Worm (Caenorhabditis elegans) whole organism, L4 larva: Measurements from ENCODE around the gene srlf-10.

Experiments used
- F26F4.8 ChIP-seq: fragments of 200-800 bp; sonication (Bioruptor generic); conservative IDR thresholded peaks from 2 replicates; pipeline ENCODE4 v1.3.6; 2022; ENCODE audit warnings: missing genetic modification characterization, missing compliant biosample characterization
- R02D3.7 ChIP-seq: fragments of 150-350 bp; sonication (generic microtip); optimal IDR thresholded peaks from 3 replicates; lab custom pipeline; 2014; ENCODE audit warnings: missing biosample characterization, missing genetic modification characterization
- Y105C5A.15 ChIP-seq: fragments of 200-800 bp; sonication (Bioruptor generic); IDR thresholded peaks from 2 replicates; pipeline ENCODE4 v1.3.6; 2022; ENCODE audit warnings: missing genetic modification characterization, missing compliant biosample characterization
- Y48G9A.11 ChIP-seq: fragments of 200-800 bp; sonication (Bioruptor generic); IDR thresholded peaks from 2 replicates; pipeline ENCODE4 v1.3.6; 2022; ENCODE audit warnings: missing genetic modification reagents, missing genetic modification characterization, missing compliant biosample characterization
- Y75B8A.6 ChIP-seq: fragments of 200-800 bp; sonication (Bioruptor generic); IDR thresholded peaks from 2 replicates; pipeline ENCODE4 v1.3.6; 2022; ENCODE audit warnings: missing genetic modification reagents, missing genetic modification characterization, missing compliant biosample characterization
- aha-1 ChIP-seq: fragments of 150-350 bp; peaks from one replicate; lab custom pipeline; 2014; ENCODE audit warnings: missing biosample characterization, missing genetic modification characterization
- ceh-82 ChIP-seq: sonication (generic microtip); optimal IDR thresholded peaks from 2 replicates; lab custom pipeline; 2017; ENCODE audit warnings: missing biosample characterization, missing genetic modification characterization
- ctbp-1 ChIP-seq: fragments of 200-800 bp; sonication (Bioruptor generic); IDR thresholded peaks from 2 replicates; pipeline ENCODE4 v1.3.6; 2022; ENCODE audit warnings: missing genetic modification reagents, missing genetic modification characterization, missing compliant biosample characterization
- daf-12 ChIP-seq: fragments of 150-350 bp; optimal IDR thresholded peaks from 2 replicates; lab custom pipeline; 2014; ENCODE audit warnings: missing biosample characterization, missing genetic modification reagents, missing genetic modification characterization
- daf-19 ChIP-seq: fragments of 200-800 bp; sonication (Bioruptor generic); conservative IDR thresholded peaks from 2 replicates; pipeline ENCODE4 v1.3.6; 2022; ENCODE audit warnings: missing genetic modification characterization, missing compliant biosample characterization
- daf-8 ChIP-seq: fragments of 200-800 bp; sonication (Bioruptor generic); IDR thresholded peaks from 2 replicates; pipeline ENCODE4 v1.3.6; 2022; ENCODE audit warnings: missing genetic modification characterization, missing compliant biosample characterization
- dmd-8 ChIP-seq: fragments of 200-800 bp; sonication (Bioruptor generic); IDR thresholded peaks from 2 replicates; pipeline ENCODE4 v1.3.6; 2022; ENCODE audit warnings: missing genetic modification characterization, missing compliant biosample characterization
- dmd-9 ChIP-seq: fragments of 200-800 bp; sonication (Bioruptor generic); IDR thresholded peaks from 2 replicates; pipeline ENCODE4 v1.3.6; 2022; ENCODE audit warnings: missing genetic modification reagents, missing genetic modification characterization, missing compliant biosample characterization
- dpl-1 ChIP-seq: fragments of 150-350 bp; optimal IDR thresholded peaks from 2 replicates; lab custom pipeline; 2014; ENCODE audit warnings: missing biosample characterization, missing genetic modification reagents, missing genetic modification characterization
- duxl-1 ChIP-seq: sonication (generic microtip); optimal IDR thresholded peaks from 2 replicates; lab custom pipeline; 2016; ENCODE audit warnings: mild to moderate bottlenecking, missing genetic modification characterization, moderate library complexity, missing compliant biosample characterization; ENCODE audit not compliant: poor library complexity
- dve-1 ChIP-seq: sonication (generic microtip); optimal IDR thresholded peaks from 2 replicates; lab custom pipeline; 2017; ENCODE audit warnings: antibody characterized with exemption, mild to moderate bottlenecking, missing genetic modification characterization, missing compliant biosample characterization; ENCODE audit not compliant: insufficient read depth
- egl-27 ChIP-seq: sonication (generic microtip); optimal IDR thresholded peaks from 3 replicates; lab custom pipeline; 2017; ENCODE audit warnings: missing biosample characterization, missing genetic modification reagents, missing genetic modification characterization
- gei-8 ChIP-seq: fragments of 200-800 bp; sonication (Bioruptor generic); optimal IDR thresholded peaks from 2 replicates; lab custom pipeline; 2018; ENCODE audit warnings: mild to moderate bottlenecking, missing genetic modification characterization, missing compliant biosample characterization
- hif-1 ChIP-seq, 2 experiments: sonication (generic microtip); optimal IDR thresholded peaks; 2 replicates each; lab custom pipeline; 2016 to 2017; ENCODE audit warnings: missing compliant biosample characterization in 2 of 2, missing genetic modification characterization in 2 of 2, missing genetic modification reagents in 2 of 2, missing genotype in 2 of 2, mild to moderate bottlenecking in 1 of 2
- lim-7 ChIP-seq: fragments of 200-800 bp; sonication (Bioruptor generic); IDR thresholded peaks from 2 replicates; pipeline ENCODE4 v1.3.6; 2022; ENCODE audit warnings: missing genetic modification characterization, missing compliant biosample characterization
- lin-1 ChIP-seq: fragments of 200-800 bp; sonication (Bioruptor generic); IDR thresholded peaks from 2 replicates; pipeline ENCODE4 v1.3.6; 2022; ENCODE audit warnings: missing genetic modification reagents, missing genetic modification characterization, missing compliant biosample characterization
- lin-15B ChIP-seq: fragments of 150-350 bp; sonication (generic microtip); optimal IDR thresholded peaks from 3 replicates; lab custom pipeline; 2014; ENCODE audit warnings: missing biosample characterization, missing genetic modification characterization
- lin-38 ChIP-seq: fragments of 200-800 bp; sonication (Bioruptor generic); IDR thresholded peaks from 2 replicates; pipeline ENCODE4 v1.3.6; 2022; ENCODE audit warnings: missing genetic modification reagents, missing genetic modification characterization, missing compliant biosample characterization
- lsy-2 ChIP-seq, 2 experiments: fragments of 150-350 bp in 1 of 2; sonication (generic microtip) in 1 of 2; optimal IDR thresholded peaks; 2 replicates each; lab custom pipeline; 2014 to 2017; ENCODE audit warnings: missing biosample characterization in 2 of 2, missing genetic modification characterization in 2 of 2
- mdl-1 ChIP-seq, 2 experiments: fragments of 150-350 bp in 1 of 2; sonication (generic microtip) in 1 of 2; optimal IDR thresholded peaks; 2 replicates each; lab custom pipeline; 2014 to 2017; ENCODE audit warnings: missing biosample characterization in 2 of 2, missing genetic modification characterization in 2 of 2
- mdt-29 ChIP-seq: fragments of 200-800 bp; sonication (Bioruptor generic); IDR thresholded peaks from 2 replicates; pipeline ENCODE4 v1.3.6; 2022; ENCODE audit warnings: missing genetic modification reagents, missing genetic modification characterization, missing compliant biosample characterization
- mxl-3 ChIP-seq: fragments of 200-800 bp; sonication (Bioruptor generic); optimal IDR thresholded peaks from 2 replicates; lab custom pipeline; 2018; ENCODE audit warnings: mild to moderate bottlenecking, missing genetic modification characterization, missing compliant biosample characterization
- nhr-111 ChIP-seq: fragments of 200-800 bp; sonication (Bioruptor generic); optimal IDR thresholded peaks from 2 replicates; lab custom pipeline; 2018; ENCODE audit warnings: mild to moderate bottlenecking, missing genetic modification characterization, missing compliant biosample characterization
- php-3 ChIP-seq: fragments of 200-800 bp; sonication (Bioruptor generic); IDR thresholded peaks from 2 replicates; pipeline ENCODE4 v1.3.6; 2022; ENCODE audit warnings: missing genetic modification reagents, missing genetic modification characterization, missing compliant biosample characterization
- sdz-12 ChIP-seq: fragments of 200-800 bp; sonication (Bioruptor generic); optimal IDR thresholded peaks from 2 replicates; lab custom pipeline; 2018; ENCODE audit warnings: mild to moderate bottlenecking, missing genetic modification characterization, missing compliant biosample characterization
- skn-1 ChIP-seq: fragments of 150-350 bp; optimal IDR thresholded peaks from 2 replicates; lab custom pipeline; 2014; ENCODE audit warnings: missing biosample characterization, missing genetic modification characterization
- spr-1 ChIP-seq: sonication (generic microtip); optimal IDR thresholded peaks from 2 replicates; lab custom pipeline; 2016; ENCODE audit warnings: mild to moderate bottlenecking, missing genetic modification characterization, missing compliant biosample characterization
- tra-1 ChIP-seq: fragments of 200-800 bp; sonication (Bioruptor generic); IDR thresholded peaks from 2 replicates; pipeline ENCODE4 v1.3.6; 2022; ENCODE audit warnings: missing genetic modification reagents, missing genetic modification characterization, missing compliant biosample characterization
- unc-130 ChIP-seq: sonication (generic microtip); optimal IDR thresholded peaks from 2 replicates; lab custom pipeline; 2016; ENCODE audit warnings: missing genetic modification reagents, missing genetic modification characterization, missing compliant biosample characterization
- vab-7 ChIP-seq: fragments of 200-800 bp; sonication (Bioruptor generic); IDR thresholded peaks from 2 replicates; pipeline ENCODE4 v1.3.6; 2022; ENCODE audit warnings: missing genetic modification reagents, missing genetic modification characterization, missing compliant biosample characterization
- zfp-2 ChIP-seq: sonication (generic microtip); optimal IDR thresholded peaks from 2 replicates; lab custom pipeline; 2016; ENCODE audit warnings: mild to moderate bottlenecking, missing genetic modification characterization, missing compliant biosample characterization
- zip-11 ChIP-seq: fragments of 200-800 bp; sonication (Bioruptor generic); IDR thresholded peaks from 2 replicates; pipeline ENCODE4 v1.3.6; 2022; ENCODE audit warnings: missing genetic modification characterization, missing compliant biosample characterization
- zip-2 ChIP-seq: fragments of 150-350 bp; optimal IDR thresholded peaks from 2 replicates; lab custom pipeline; 2014; ENCODE audit warnings: missing biosample characterization, missing genetic modification characterization
- ztf-11 ChIP-seq: fragments of 150-350 bp; optimal IDR thresholded peaks from 2 replicates; lab custom pipeline; 2014; ENCODE audit warnings: missing biosample characterization, missing genetic modification characterization

The srlf-10 gene

DNA sequence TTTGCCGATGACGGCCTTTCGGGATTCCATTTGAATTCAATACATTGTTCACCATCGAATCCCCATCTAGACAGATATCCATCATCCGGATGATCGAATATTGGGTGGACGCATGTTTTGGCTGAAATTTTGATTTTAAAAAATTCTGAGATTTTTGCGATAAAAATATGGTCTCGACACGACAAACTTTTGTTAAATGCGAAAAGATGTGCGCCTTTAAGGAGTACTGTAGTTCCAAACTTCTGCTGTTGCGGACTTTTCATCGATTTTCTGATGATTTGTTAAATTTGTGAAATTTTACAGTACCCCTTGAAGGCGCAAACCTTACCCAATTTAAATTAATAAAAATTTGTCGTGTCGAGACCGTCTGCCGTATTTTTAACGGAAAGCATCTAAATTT lies 25.8 kb downstream of the srlf-10 start:
- TF ChIP-seq duxl-1 (tag; lab: Kevin White, UChicago) (no peak), egl-27 (tag; lab: Kevin White, UChicago) (no peak), mdt-29 (no peak), mxl-3 (GFP tag; lab: Kevin White, UChicago) (no peak), zip-2 (tag; lab: Kevin White, UChicago) (no peak), Y75B8A.6 (GFP tag; lab: Robert Waterston, UW) (no peak), vab-7 (no peak), Y48G9A.11 (GFP tag; lab: Robert Waterston, UW) (no peak), skn-1 (tag; lab: Kevin White, UChicago) (no peak), F26F4.8 (no peak), dve-1 (no peak), sdz-12 (GFP tag; lab: Kevin White, UChicago) (no peak)

DNA sequence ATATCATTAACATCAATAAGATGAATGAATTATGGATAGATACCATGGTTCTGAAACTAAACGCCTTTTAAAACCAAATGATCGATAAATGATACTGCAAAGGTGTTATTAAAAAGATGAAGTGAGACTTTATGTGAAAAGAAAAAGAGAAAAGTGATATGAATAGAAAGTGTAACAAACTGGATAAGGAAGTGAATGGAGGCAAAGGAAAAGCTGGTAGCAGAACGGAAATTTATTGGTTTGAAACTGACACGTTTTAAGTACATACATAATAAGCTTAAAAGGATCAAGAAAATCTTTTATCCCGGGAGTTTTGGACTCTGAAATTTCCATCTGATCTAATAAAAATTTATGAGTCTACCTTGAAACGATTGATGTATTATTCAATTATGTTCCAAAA lies 27.7 kb downstream of the srlf-10 start, which contains the start of gene bli-5:
Gene bli-5, minus strand, starts transcription at position 101 of the 400 bp plus-strand sequence.
- no peak for TF ChIP-seq dpl-1 (GFP tag; lab: Kevin White, UChicago)
- no peak for TF ChIP-seq gei-8
- no peak for TF ChIP-seq ctbp-1 (GFP tag; lab: Robert Waterston, UW)
- TF ChIP-seq zip-11: no peak
- no peak for TF ChIP-seq zip-2 (tag; lab: Kevin White, UChicago)
- TF ChIP-seq lim-7: no peak
- no peak for TF ChIP-seq lsy-2 (tag; optimal IDR thresholded peaks at IDR 0.05; lab: Kevin White, UChicago)
- TF ChIP-seq F26F4.8: no peak
- TF ChIP-seq ztf-11 (tag; lab: Kevin White, UChicago): no peak
- no peak for TF ChIP-seq hif-1 (tag; optimal IDR thresholded peaks at IDR 0.05; lab: Kevin White, UChicago)
- no peak for TF ChIP-seq ceh-82
- no peak for TF ChIP-seq zfp-2
- TF ChIP-seq lin-15B (tag; lab: Kevin White, UChicago): no peak
- no peak for TF ChIP-seq Y105C5A.15 (GFP tag; lab: Robert Waterston, UW)
- TF ChIP-seq egl-27 (tag; lab: Kevin White, UChicago): no peak
- TF ChIP-seq daf-19 (GFP tag; lab: Robert Waterston, UW): no peak
- no peak for TF ChIP-seq mdt-29
- no peak for TF ChIP-seq nhr-111 (GFP tag; lab: Kevin White, UChicago)
- TF ChIP-seq mdl-1 (tag; optimal IDR thresholded peaks at IDR 0.05; lab: Kevin White, UChicago): no peak
- TF ChIP-seq aha-1: no peak

ce11 chrIII:13430162-13430561 lies 28.2 kb downstream of the srlf-10 start, which contains the start of gene trf-1:
TSS of gene trf-1 (plus strand) at chrIII:13430462.
- TF ChIP-seq lin-38: no peak
- no peak for TF ChIP-seq aha-1
- no peak for TF ChIP-seq daf-8
- TF ChIP-seq dmd-8: no peak
- no peak for TF ChIP-seq spr-1 (tag; lab: Kevin White, UChicago)
- TF ChIP-seq nhr-111 (GFP tag; lab: Kevin White, UChicago): no peak
- TF ChIP-seq egl-27 (tag; lab: Kevin White, UChicago): no peak
- no peak for TF ChIP-seq lin-1 (GFP tag; lab: Robert Waterston, UW)
- TF ChIP-seq unc-130: no peak
- TF ChIP-seq dmd-9 (GFP tag; lab: Robert Waterston, UW): no peak
- no peak for TF ChIP-seq tra-1
- no peak for TF ChIP-seq php-3 (GFP tag; lab: Robert Waterston, UW)
- TF ChIP-seq daf-12 (tag; lab: Kevin White, UChicago): no peak
- TF ChIP-seq vab-7: no peak
- TF ChIP-seq F26F4.8: no peak
- TF ChIP-seq R02D3.7 (tag; lab: Kevin White, UChicago): no peak
